Fruit fly (Drosophila melanogaster) whole organism, embryonic: Measurements from ENCODE around the gene CG6878.
A peak's percentile ranks its signal among the peaks of the same experiment; 100 is the strongest.

Experiments
- BtbVII ChIP-seq: fragments of 200-800 bp; sonication (Bioruptor generic); optimal IDR thresholded peaks from 3 replicates; lab custom pipeline; 2017; ENCODE audit warnings: missing biosample characterization, mild to moderate bottlenecking, missing genetic modification characterization
- C15 ChIP-seq: fragments of 200-800 bp; sonication (Bioruptor generic); IDR thresholded peaks from 3 replicates; pipeline ENCODE4 v1.3.6; 2022; ENCODE audit warnings: missing biosample characterization, missing genetic modification characterization
- CG16863 ChIP-seq: fragments of 200-800 bp; sonication (Bioruptor generic); optimal IDR thresholded peaks from 3 replicates; lab custom pipeline; 2016; ENCODE audit warnings: missing biosample characterization, missing genetic modification characterization
- CG17802 ChIP-seq: fragments of 200-800 bp; sonication (Bioruptor generic); optimal IDR thresholded peaks from 2 replicates; lab custom pipeline; 2018; ENCODE audit warnings: missing biosample characterization, mild to moderate bottlenecking, missing genetic modification characterization, moderate library complexity
- CG2889 ChIP-seq: fragments of 200-800 bp; sonication (Bioruptor generic); IDR thresholded peaks from 3 replicates; pipeline ENCODE4 v1.3.6; 2022; ENCODE audit warnings: missing biosample characterization, missing genetic modification characterization
- CG4617 ChIP-seq: fragments of 200-800 bp; sonication (Bioruptor generic); optimal IDR thresholded peaks from 3 replicates; lab custom pipeline; 2016; ENCODE audit warnings: missing biosample characterization, missing genetic modification characterization, borderline replicate concordance
- CG6765 ChIP-seq: fragments of 200-800 bp; sonication (Bioruptor generic); optimal IDR thresholded peaks from 3 replicates; lab custom pipeline; 2017; ENCODE audit warnings: missing biosample characterization, mild to moderate bottlenecking, missing genetic modification characterization
- CG7372 ChIP-seq: fragments of 200-800 bp; sonication (Bioruptor generic); IDR thresholded peaks from 2 replicates; pipeline ENCODE4 v1.3.6; 2022; ENCODE audit warnings: missing biosample characterization, missing genetic modification characterization
- CG7556 ChIP-seq: fragments of 200-800 bp; sonication (Bioruptor generic); optimal IDR thresholded peaks from 2 replicates; lab custom pipeline; 2017; ENCODE audit warnings: missing biosample characterization, mild to moderate bottlenecking, missing genetic modification characterization
- CG7745 ChIP-seq: fragments of 200-800 bp; sonication (Bioruptor generic); optimal IDR thresholded peaks from 2 replicates; lab custom pipeline; 2018; ENCODE audit warnings: missing biosample characterization, mild to moderate bottlenecking, missing genetic modification characterization, moderate library complexity
- CG8924 ChIP-seq: fragments of 200-800 bp; optimal IDR thresholded peaks from 3 replicates; lab custom pipeline; 2019; ENCODE audit warnings: missing biosample characterization, mild to moderate bottlenecking, missing genetic modification characterization, moderate library complexity
- D ChIP-seq, 2 experiments: fragments of 200-800 bp in 1 of 2; fragments of >200 bp in 1 of 2; sonication (Bioruptor generic) in 1 of 2; optimal IDR thresholded peaks; 2 replicates in 1 of 2; 3 replicates in 1 of 2; lab custom pipeline; 2017; ENCODE audit warnings: mild to moderate bottlenecking in 1 of 2, missing biosample characterization in 1 of 2, missing genetic modification characterization in 1 of 2, missing genetic modification reagents in 1 of 2
- Doc2 ChIP-seq: fragments of 200-800 bp; sonication (Bioruptor generic); IDR thresholded peaks from 2 replicates; pipeline ENCODE4 v1.3.6; 2022; ENCODE audit warnings: missing biosample characterization, missing genetic modification characterization
- ERR ChIP-seq: fragments of 200-800 bp; sonication (Bioruptor generic); optimal IDR thresholded peaks from 2 replicates; lab custom pipeline; 2016; ENCODE audit warnings: missing biosample characterization, missing genetic modification characterization
- Fer1 ChIP-seq: fragments of 200-800 bp; sonication (Bioruptor generic); optimal IDR thresholded peaks from 2 replicates; lab custom pipeline; 2017; ENCODE audit warnings: missing biosample characterization, mild to moderate bottlenecking, missing genetic modification characterization
- Fer3 ChIP-seq: fragments of 200-800 bp; sonication (Bioruptor generic); optimal IDR thresholded peaks from 2 replicates; lab custom pipeline; 2018; ENCODE audit warnings: missing biosample characterization, mild to moderate bottlenecking, missing genetic modification characterization, moderate library complexity
- HmgD ChIP-seq: fragments of 200-800 bp; sonication (Bioruptor generic); optimal IDR thresholded peaks from 3 replicates; lab custom pipeline; 2016; ENCODE audit warnings: missing biosample characterization, missing genetic modification characterization
- Hmx ChIP-seq: fragments of 200-800 bp; sonication (Bioruptor generic); optimal IDR thresholded peaks from 2 replicates; lab custom pipeline; 2016; ENCODE audit warnings: missing biosample characterization, missing genetic modification characterization
- Hr78 ChIP-seq, 2 experiments: fragments of 200-800 bp in 1 of 2; fragments of >200 bp in 1 of 2; sonication (Bioruptor generic) in 1 of 2; optimal IDR thresholded peaks; 2 replicates each; lab custom pipeline; 2017 to 2019; ENCODE audit warnings: missing biosample characterization in 2 of 2, missing genetic modification characterization in 2 of 2, mild to moderate bottlenecking in 1 of 2, moderate library complexity in 1 of 2
- Jarid2 ChIP-seq: fragments of 200-800 bp; sonication (Bioruptor generic); optimal IDR thresholded peaks from 3 replicates; lab custom pipeline; 2017; ENCODE audit warnings: mild to moderate bottlenecking, missing biosample characterization, missing genetic modification reagents, missing genetic modification characterization
- Lhr ChIP-seq: fragments of 200-800 bp; sonication (Bioruptor generic); optimal IDR thresholded peaks from 3 replicates; lab custom pipeline; 2017; ENCODE audit warnings: mild to moderate bottlenecking, missing biosample characterization, missing genetic modification reagents, missing genetic modification characterization
- MBD-R2 ChIP-seq: fragments of 200-800 bp; sonication (Bioruptor generic); IDR thresholded peaks from 2 replicates; pipeline ENCODE4 v1.3.6; 2022; ENCODE audit warnings: missing biosample characterization, missing genetic modification characterization
- Mes4 ChIP-seq: fragments of 200-800 bp; sonication (Bioruptor generic); optimal IDR thresholded peaks from 2 replicates; lab custom pipeline; 2016; ENCODE audit warnings: missing biosample characterization, missing genetic modification characterization
- NC2α ChIP-seq: fragments of 200-800 bp; sonication (Bioruptor generic); optimal IDR thresholded peaks from 2 replicates; lab custom pipeline; 2016; ENCODE audit warnings: missing biosample characterization, missing genetic modification characterization
- NFAT ChIP-seq: fragments of 200-800 bp; sonication (Bioruptor generic); IDR thresholded peaks from 2 replicates; pipeline ENCODE4 v1.3.6; 2022; ENCODE audit warnings: missing biosample characterization, missing genetic modification characterization
- al ChIP-seq: fragments of 200-800 bp; sonication (Bioruptor generic); IDR thresholded peaks from 2 replicates; pipeline ENCODE4 v1.3.6; 2022; ENCODE audit warnings: missing biosample characterization, missing genetic modification characterization
- ato ChIP-seq: fragments of 200-800 bp; sonication (Bioruptor generic); IDR thresholded peaks from 2 replicates; pipeline ENCODE4 v1.3.6; 2022; ENCODE audit warnings: missing biosample characterization, missing genetic modification characterization; ENCODE audit not compliant: partially characterized antibody
- cg ChIP-seq: fragments of 200-800 bp; sonication (Bioruptor generic); optimal IDR thresholded peaks from 3 replicates; lab custom pipeline; 2019; ENCODE audit warnings: missing biosample characterization, mild to moderate bottlenecking, missing genetic modification characterization, moderate library complexity
- ci ChIP-seq: fragments of 200-800 bp; sonication (Bioruptor generic); IDR thresholded peaks from 3 replicates; pipeline ENCODE4 v1.3.6; 2022; ENCODE audit warnings: missing biosample characterization, missing genetic modification characterization
- cwo ChIP-seq: fragments of 200-800 bp; sonication (Bioruptor generic); optimal IDR thresholded peaks from 3 replicates; lab custom pipeline; 2017; ENCODE audit warnings: missing biosample characterization, missing genetic modification characterization, mild to moderate bottlenecking, moderate library complexity, missing genetic modification reagents
- da ChIP-seq: fragments of 200-800 bp; sonication (Bioruptor generic); optimal IDR thresholded peaks from 2 replicates; lab custom pipeline; 2016; ENCODE audit warnings: missing biosample characterization, missing genetic modification characterization
- disco-r ChIP-seq: fragments of 200-800 bp; sonication (Bioruptor generic); optimal IDR thresholded peaks from 2 replicates; lab custom pipeline; 2016; ENCODE audit warnings: missing biosample characterization, missing genetic modification characterization
- fd102C ChIP-seq: fragments of 200-800 bp; sonication (Bioruptor generic); optimal IDR thresholded peaks from 2 replicates; lab custom pipeline; 2018; ENCODE audit warnings: missing biosample characterization, mild to moderate bottlenecking, missing genetic modification characterization, moderate library complexity
- fd3F ChIP-seq: fragments of 200-800 bp; sonication (Bioruptor generic); optimal IDR thresholded peaks from 2 replicates; lab custom pipeline; 2018; ENCODE audit warnings: missing biosample characterization, mild to moderate bottlenecking, missing genetic modification characterization, moderate library complexity
- gcm2 ChIP-seq: fragments of 200-800 bp; sonication (Bioruptor generic); optimal IDR thresholded peaks from 2 replicates; lab custom pipeline; 2016; ENCODE audit warnings: missing biosample characterization, missing genetic modification characterization
- hbn ChIP-seq: fragments of 200-800 bp; sonication (Bioruptor generic); IDR thresholded peaks from 2 replicates; pipeline ENCODE4 v1.3.6; 2022; ENCODE audit warnings: missing biosample characterization, missing genetic modification characterization; ENCODE audit not compliant: partially characterized antibody
- insv ChIP-seq, 2 experiments: fragments of 200-800 bp; sonication (Bioruptor generic); optimal IDR thresholded peaks; 3 replicates each; lab custom pipeline; 2016 to 2018; ENCODE audit warnings: missing biosample characterization in 2 of 2, missing genetic modification characterization in 2 of 2
- ken ChIP-seq: fragments of 200-800 bp; sonication (Bioruptor generic); IDR thresholded peaks from 3 replicates; pipeline ENCODE4 v1.3.6; 2022; ENCODE audit warnings: missing biosample characterization, missing genetic modification characterization
- lilli ChIP-seq: fragments of 200-800 bp; sonication (Bioruptor generic); optimal IDR thresholded peaks from 3 replicates; lab custom pipeline; 2016; ENCODE audit warnings: missing biosample characterization, missing genetic modification characterization
- maf-S ChIP-seq: fragments of 200-800 bp; sonication (Bioruptor generic); optimal IDR thresholded peaks from 2 replicates; lab custom pipeline; 2016; ENCODE audit warnings: missing biosample characterization, missing genetic modification characterization
- mld ChIP-seq: fragments of 200-800 bp; sonication (Bioruptor generic); IDR thresholded peaks from 3 replicates; pipeline ENCODE4 v1.3.6; 2022; ENCODE audit warnings: missing biosample characterization, missing genetic modification characterization; ENCODE audit not compliant: partially characterized antibody
- nau ChIP-seq: fragments of 200-800 bp; sonication (Bioruptor generic); optimal IDR thresholded peaks from 3 replicates; lab custom pipeline; 2017; ENCODE audit warnings: missing biosample characterization, mild to moderate bottlenecking, missing genetic modification characterization, missing genetic modification reagents
- sd ChIP-seq: fragments of 200-800 bp; sonication (Bioruptor generic); optimal IDR thresholded peaks from 3 replicates; lab custom pipeline; 2018; ENCODE audit warnings: missing biosample characterization, mild to moderate bottlenecking, missing genetic modification characterization, moderate library complexity
- tio ChIP-seq: fragments of 200-800 bp; sonication (Bioruptor generic); optimal IDR thresholded peaks from 2 replicates; lab custom pipeline; 2017; ENCODE audit warnings: missing biosample characterization, missing genetic modification characterization, inconsistent platforms
- tup ChIP-seq: fragments of 200-800 bp; sonication (Bioruptor generic); optimal IDR thresholded peaks from 2 replicates; lab custom pipeline; 2016; ENCODE audit warnings: missing biosample characterization, mild to moderate bottlenecking, missing genetic modification characterization, moderate library complexity
- unpg ChIP-seq: fragments of 200-800 bp; sonication (Bioruptor generic); optimal IDR thresholded peaks from 3 replicates; lab custom pipeline; 2018; ENCODE audit warnings: missing biosample characterization, mild to moderate bottlenecking, missing genetic modification characterization, moderate library complexity
- usp ChIP-seq: fragments of >200 bp; optimal IDR thresholded peaks from 2 replicates; lab custom pipeline; 2017; ENCODE audit warnings: missing biosample characterization, missing genetic modification characterization
- zfh1 ChIP-seq: fragments of 200-800 bp; sonication (Bioruptor generic); IDR thresholded peaks from 3 replicates; pipeline ENCODE4 v1.3.6; 2022; ENCODE audit warnings: missing biosample characterization, missing genetic modification characterization

Gene CG6878

DNA sequence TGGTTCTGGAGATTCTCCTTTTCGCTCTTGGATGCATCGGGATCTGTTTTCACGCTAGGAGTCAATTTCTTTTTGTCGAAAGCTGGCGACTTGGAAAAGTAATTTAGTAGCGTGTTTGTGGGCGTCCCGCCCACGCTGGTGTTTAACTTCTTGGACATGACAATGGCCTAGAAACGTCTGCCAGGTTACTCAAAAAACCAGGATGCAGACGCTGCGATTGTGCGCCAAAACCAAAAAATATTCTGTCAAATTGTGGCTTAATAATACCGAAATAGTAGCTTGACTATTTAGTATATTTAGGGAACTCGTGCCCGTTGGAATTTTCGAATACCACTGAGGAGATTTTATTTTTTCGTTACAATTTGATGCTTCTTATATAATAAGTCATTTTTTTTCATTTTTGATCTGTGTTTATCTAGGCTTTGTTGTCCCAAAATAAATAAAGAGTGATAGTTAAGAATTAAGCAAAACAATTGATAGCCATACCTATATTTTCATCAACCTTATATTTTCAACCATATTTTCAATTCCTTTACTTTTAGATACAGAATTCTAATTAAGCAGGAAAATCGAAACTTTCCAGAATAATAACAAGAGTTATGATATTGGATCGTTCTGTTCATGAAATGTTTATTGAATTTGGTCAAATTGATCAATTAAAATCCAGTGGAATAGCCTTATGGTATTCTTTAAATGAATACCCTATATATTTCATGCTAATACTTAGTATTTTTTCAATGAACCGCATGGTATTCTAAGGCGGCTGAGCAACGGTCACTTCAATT is 3.1 kb upstream of the CG6878 start, which contains the start of the genes Msh6 and Prp31 (continued):
- TF ChIP-seq lilli (peak; percentile 72), mld (GFP tag; lab: Robert Waterston, UW) (no peak), BtbVII (GFP tag; lab: Kevin White, UChicago) (no peak), Hr78 (GFP tag; optimal IDR thresholded peaks at IDR 0.05; lab: Kevin White, UChicago) (no peak), Mes4 (GFP tag; lab: Kevin White, UChicago) (peak; percentile 41), NFAT (GFP tag; lab: Robert Waterston, UW) (peak; percentile 27; the same call in 1 of the 2 replicates), Lhr (GFP tag; lab: Kevin White, UChicago) (peak; percentile 56), ato (no peak), ken (GFP tag; lab: Robert Waterston, UW) (peak; percentile 39; the same call in 1 of the 3 replicates), CG4617 (GFP tag; lab: Kevin White, UChicago) (no peak), cwo (no peak), hbn (no peak), MBD-R2 (GFP tag; lab: Robert Waterston, UW) (no peak; the same call in 1 of the 2 replicates), CG7556 (GFP tag; lab: Kevin White, UChicago) (peak; percentile 37), Doc2 (GFP tag; lab: Robert Waterston, UW) (no peak), CG7745 (tag; lab: Kevin White, UChicago) (no peak), fd3F (GFP tag; lab: Kevin White, UChicago) (peak; percentile 73), ci (0 out of 3 replicates have a peak, but pooled peaks have one; percentile 46), HmgD (GFP tag; lab: Kevin White, UChicago) (peak; percentile 17), insv (GFP tag; optimal IDR thresholded peaks at IDR 0.05; lab: Kevin White, UChicago) (peak in 1 of 2 experiments; percentile 23), C15 (GFP tag; lab: Robert Waterston, UW) (0 out of 3 replicates have a peak, but pooled peaks have one; percentile 46), CG16863 (GFP tag; lab: Kevin White, UChicago) (peak; percentile 56), cg (GFP tag; lab: Kevin White, UChicago) (no peak), CG8924 (peak; percentile 74), Fer1 (GFP tag; lab: Kevin White, UChicago) (peak; percentile 40), CG6765 (GFP tag; lab: Kevin White, UChicago) (no peak), CG7372 (GFP tag; lab: Robert Waterston, UW) (peak; percentile 64), NC2α (peak; percentile 13), CG17802 (tag; lab: Kevin White, UChicago) (peak; percentile 58), Fer3 (tag; lab: Kevin White, UChicago) (peak; percentile 73), Jarid2 (no peak), ERR (GFP tag; lab: Kevin White, UChicago) (no peak), nau (GFP tag; lab: Kevin White, UChicago) (no peak), unpg (GFP tag; lab: Kevin White, UChicago) (peak; percentile 42), fd102C (GFP tag; lab: Kevin White, UChicago) (no peak), al (GFP tag; lab: Robert Waterston, UW) (peak; percentile 30), disco-r (GFP tag; lab: Kevin White, UChicago) (no peak), gcm2 (GFP tag; lab: Kevin White, UChicago) (no peak), tio (no peak), D (optimal IDR thresholded peaks at IDR 0.05; lab: Kevin White, UChicago) (no peak), D (GFP tag; optimal IDR thresholded peaks at IDR 0.05; lab: Kevin White, UChicago) (peak; percentile 9), usp (GFP tag; lab: Kevin White, UChicago) (no peak), da (GFP tag; lab: Kevin White, UChicago) (no peak), Hmx (GFP tag; lab: Kevin White, UChicago) (peak; percentile 63), CG2889 (GFP tag; lab: Robert Waterston, UW) (0 out of 3 replicates have a peak, but pooled peaks have one; percentile 35), zfh1 (GFP tag; lab: Robert Waterston, UW) (peak; percentile 53; the same call in 1 of the 3 replicates), sd (no peak), maf-S (no peak), tup (GFP tag; lab: Kevin White, UChicago) (no peak)
